Fruit fly (Drosophila melanogaster) whole organism, embryonic: ENCODE measurements around the gene Gr97a.

Experiments
- B-H2 ChIP-seq: fragments of 200-800 bp; sonication (Bioruptor generic); optimal IDR thresholded peaks from 2 replicates; lab custom pipeline; 2018; ENCODE audit warnings: missing biosample characterization, mild to moderate bottlenecking, missing genetic modification characterization
- CG10565 ChIP-seq: fragments of 200-800 bp; sonication (Bioruptor generic); optimal IDR thresholded peaks from 3 replicates; lab custom pipeline; 2016; ENCODE audit warnings: missing biosample characterization, mild to moderate bottlenecking, missing genetic modification characterization
- CG11085 ChIP-seq: fragments of 200-800 bp; sonication (Bioruptor generic); IDR thresholded peaks from 2 replicates; pipeline ENCODE4 v1.3.6; 2022; ENCODE audit warnings: missing biosample characterization, missing genetic modification characterization
- CG11723 ChIP-seq: fragments of 200-800 bp; sonication (Bioruptor generic); optimal IDR thresholded peaks from 2 replicates; lab custom pipeline; 2017; ENCODE audit warnings: missing biosample characterization, mild to moderate bottlenecking, missing genetic modification characterization
- CG12071 ChIP-seq: fragments of 200-800 bp; sonication (Bioruptor generic); optimal IDR thresholded peaks from 3 replicates; lab custom pipeline; 2018; ENCODE audit warnings: missing biosample characterization, mild to moderate bottlenecking, missing genetic modification characterization
- CG13123 ChIP-seq: fragments of 200-800 bp; sonication (Bioruptor generic); optimal IDR thresholded peaks from 2 replicates; lab custom pipeline; 2016; ENCODE audit warnings: missing biosample characterization, missing genetic modification characterization
- CG14441 ChIP-seq: fragments of 200-800 bp; sonication (Bioruptor generic); IDR thresholded peaks from 2 replicates; pipeline ENCODE4 v1.3.6; 2022; ENCODE audit warnings: missing biosample characterization, missing genetic modification characterization
- CG16863 ChIP-seq: fragments of 200-800 bp; sonication (Bioruptor generic); optimal IDR thresholded peaks from 3 replicates; lab custom pipeline; 2016; ENCODE audit warnings: missing biosample characterization, missing genetic modification characterization
- CG18476 ChIP-seq: fragments of 200-800 bp; sonication (Bioruptor generic); optimal IDR thresholded peaks from 2 replicates; lab custom pipeline; 2016; ENCODE audit warnings: missing biosample characterization, mild to moderate bottlenecking, missing genetic modification characterization
- CG30403 ChIP-seq: fragments of 200-800 bp; sonication (Bioruptor generic); optimal IDR thresholded peaks from 3 replicates; lab custom pipeline; 2016; ENCODE audit warnings: missing biosample characterization, missing genetic modification characterization
- CG4328 ChIP-seq: fragments of 200-800 bp; sonication (Bioruptor generic); optimal IDR thresholded peaks from 3 replicates; lab custom pipeline; 2017; ENCODE audit warnings: missing biosample characterization, missing genetic modification reagents, missing genetic modification characterization
- CG4404 ChIP-seq: fragments of 200-800 bp; sonication (Bioruptor generic); IDR thresholded peaks from 2 replicates; pipeline ENCODE4 v1.3.6; 2022; ENCODE audit warnings: missing biosample characterization, missing genetic modification characterization
- CG6765 ChIP-seq: fragments of 200-800 bp; sonication (Bioruptor generic); optimal IDR thresholded peaks from 3 replicates; lab custom pipeline; 2017; ENCODE audit warnings: missing biosample characterization, mild to moderate bottlenecking, missing genetic modification characterization
- CG7372 ChIP-seq: fragments of 200-800 bp; sonication (Bioruptor generic); IDR thresholded peaks from 2 replicates; pipeline ENCODE4 v1.3.6; 2022; ENCODE audit warnings: missing biosample characterization, missing genetic modification characterization
- CG7556 ChIP-seq: fragments of 200-800 bp; sonication (Bioruptor generic); optimal IDR thresholded peaks from 2 replicates; lab custom pipeline; 2017; ENCODE audit warnings: missing biosample characterization, mild to moderate bottlenecking, missing genetic modification characterization
- CG7839 ChIP-seq: fragments of 200-800 bp; sonication (Bioruptor generic); optimal IDR thresholded peaks from 3 replicates; lab custom pipeline; 2018; ENCODE audit warnings: missing biosample characterization, mild to moderate bottlenecking, missing genetic modification characterization, moderate library complexity
- CG8359 ChIP-seq: fragments of 200-800 bp; sonication (Bioruptor generic); optimal IDR thresholded peaks from 2 replicates; lab custom pipeline; 2017; ENCODE audit warnings: missing biosample characterization, mild to moderate bottlenecking, missing genetic modification characterization, borderline replicate concordance
- CG8765 ChIP-seq: fragments of 200-800 bp; sonication (Bioruptor generic); IDR thresholded peaks from 2 replicates; pipeline ENCODE4 v1.3.6; 2022; ENCODE audit warnings: missing biosample characterization, missing genetic modification characterization
- CG9817 ChIP-seq: fragments of 200-800 bp; sonication (Bioruptor generic); optimal IDR thresholded peaks from 2 replicates; lab custom pipeline; 2018; ENCODE audit warnings: missing biosample characterization, mild to moderate bottlenecking, missing genetic modification characterization, moderate library complexity
- CoRest ChIP-seq: fragments of 200-800 bp; sonication (Bioruptor generic); optimal IDR thresholded peaks from 3 replicates; lab custom pipeline; 2018; ENCODE audit warnings: missing biosample characterization, mild to moderate bottlenecking, missing genetic modification characterization, moderate library complexity
- Deaf1 ChIP-seq: fragments of 200-800 bp; optimal IDR thresholded peaks from 3 replicates; lab custom pipeline; 2019; ENCODE audit warnings: missing biosample characterization, mild to moderate bottlenecking, missing genetic modification characterization, moderate library complexity
- Dek ChIP-seq: fragments of 200-800 bp; sonication (Bioruptor generic); optimal IDR thresholded peaks from 3 replicates; lab custom pipeline; 2019; ENCODE audit warnings: missing biosample characterization, mild to moderate bottlenecking, missing genetic modification characterization, moderate library complexity
- Fer1 ChIP-seq: fragments of 200-800 bp; sonication (Bioruptor generic); optimal IDR thresholded peaks from 2 replicates; lab custom pipeline; 2017; ENCODE audit warnings: missing biosample characterization, mild to moderate bottlenecking, missing genetic modification characterization
- HLH3B ChIP-seq: fragments of 200-800 bp; sonication (Bioruptor generic); IDR thresholded peaks from 2 replicates; pipeline ENCODE4 v1.3.6; 2022; ENCODE audit warnings: missing biosample characterization, missing genetic modification characterization
- HLH4C ChIP-seq: fragments of 200-800 bp; sonication (Bioruptor generic); IDR thresholded peaks from 3 replicates; pipeline ENCODE4 v1.3.6; 2022; ENCODE audit warnings: missing biosample characterization, missing genetic modification characterization; ENCODE audit not compliant: partially characterized antibody
- Hand ChIP-seq: fragments of 200-800 bp; sonication (Bioruptor generic); optimal IDR thresholded peaks from 2 replicates; lab custom pipeline; 2017; ENCODE audit warnings: mild to moderate bottlenecking, missing biosample characterization, missing genetic modification reagents, missing genetic modification characterization
- Lhr ChIP-seq: fragments of 200-800 bp; sonication (Bioruptor generic); optimal IDR thresholded peaks from 3 replicates; lab custom pipeline; 2017; ENCODE audit warnings: mild to moderate bottlenecking, missing biosample characterization, missing genetic modification reagents, missing genetic modification characterization
- Meics ChIP-seq: fragments of 200-800 bp; sonication (Bioruptor generic); optimal IDR thresholded peaks from 2 replicates; lab custom pipeline; 2017; ENCODE audit warnings: missing biosample characterization, mild to moderate bottlenecking, missing genetic modification characterization
- NFAT ChIP-seq: fragments of 200-800 bp; sonication (Bioruptor generic); IDR thresholded peaks from 2 replicates; pipeline ENCODE4 v1.3.6; 2022; ENCODE audit warnings: missing biosample characterization, missing genetic modification characterization
- NK7.1 ChIP-seq: fragments of 200-800 bp; sonication (Bioruptor generic); optimal IDR thresholded peaks from 3 replicates; lab custom pipeline; 2016; ENCODE audit warnings: missing biosample characterization, missing genetic modification characterization
- Nf-YC ChIP-seq: fragments of 200-800 bp; optimal IDR thresholded peaks from 3 replicates; lab custom pipeline; 2019; ENCODE audit warnings: missing biosample characterization, mild to moderate bottlenecking, missing genetic modification characterization, moderate library complexity
- Sox102F ChIP-seq: fragments of 200-800 bp; sonication (Bioruptor generic); optimal IDR thresholded peaks from 2 replicates; lab custom pipeline; 2018; ENCODE audit warnings: missing biosample characterization, mild to moderate bottlenecking, missing genetic modification characterization, moderate library complexity
- bab2 ChIP-seq: fragments of 200-800 bp; sonication (Bioruptor generic); optimal IDR thresholded peaks from 2 replicates; lab custom pipeline; 2016; ENCODE audit warnings: missing biosample characterization, missing genetic modification characterization
- cad ChIP-seq: fragments of >200 bp; optimal IDR thresholded peaks from 2 replicates; lab custom pipeline; 2017; ENCODE audit warnings: missing biosample characterization, missing genetic modification characterization
- cg ChIP-seq: fragments of 200-800 bp; sonication (Bioruptor generic); optimal IDR thresholded peaks from 3 replicates; lab custom pipeline; 2019; ENCODE audit warnings: missing biosample characterization, mild to moderate bottlenecking, missing genetic modification characterization, moderate library complexity
- chn ChIP-seq: fragments of 200-800 bp; sonication (Bioruptor generic); optimal IDR thresholded peaks from 2 replicates; lab custom pipeline; 2016; ENCODE audit warnings: missing biosample characterization, missing genetic modification characterization
- gt ChIP-seq: fragments of 200-800 bp; sonication (Bioruptor generic); IDR thresholded peaks from 2 replicates; pipeline ENCODE4 v1.3.6; 2022; ENCODE audit warnings: missing biosample characterization, missing genetic modification characterization
- hbn ChIP-seq: fragments of 200-800 bp; sonication (Bioruptor generic); IDR thresholded peaks from 2 replicates; pipeline ENCODE4 v1.3.6; 2022; ENCODE audit warnings: missing biosample characterization, missing genetic modification characterization; ENCODE audit not compliant: partially characterized antibody
- mam ChIP-seq: fragments of 200-800 bp; sonication (Bioruptor generic); optimal IDR thresholded peaks from 3 replicates; lab custom pipeline; 2016; ENCODE audit warnings: missing biosample characterization, missing genetic modification characterization
- otp ChIP-seq: fragments of 200-800 bp; sonication (Bioruptor generic); IDR thresholded peaks from 3 replicates; pipeline ENCODE4, ENCODE4 v1.3.6; 2022; ENCODE audit warnings: missing biosample characterization, missing genetic modification characterization
- pita ChIP-seq: fragments of 200-800 bp; sonication (Bioruptor generic); optimal IDR thresholded peaks from 2 replicates; lab custom pipeline; 2017; ENCODE audit warnings: missing biosample characterization, mild to moderate bottlenecking, missing genetic modification characterization
- pnt ChIP-seq: fragments of 200-800 bp; sonication (Bioruptor generic); optimal IDR thresholded peaks from 3 replicates; lab custom pipeline; 2016; ENCODE audit warnings: missing biosample characterization, missing genetic modification characterization
- prd ChIP-seq, 3 experiments: fragments of >200 bp in 2 of 3; fragments of 200-800 bp in 1 of 3; sonication (Bioruptor generic) in 1 of 3; optimal IDR thresholded peaks in 2 of 3; IDR thresholded peaks in 1 of 3; 2 replicates in 2 of 3; 3 replicates in 1 of 3; pipeline versions ENCODE4 v1.3.6 to Lab custom; 2017 to 2022; ENCODE audit warnings: missing biosample characterization in 1 of 3, missing genetic modification characterization in 1 of 3
- run ChIP-seq: fragments of 200-800 bp; sonication (Bioruptor generic); optimal IDR thresholded peaks from 3 replicates; lab custom pipeline; 2018; ENCODE audit warnings: missing biosample characterization, mild to moderate bottlenecking, missing genetic modification characterization
- stwl ChIP-seq: fragments of 200-800 bp; sonication (Bioruptor generic); optimal IDR thresholded peaks from 3 replicates; lab custom pipeline; 2018; ENCODE audit warnings: missing biosample characterization, mild to moderate bottlenecking, missing genetic modification characterization, moderate library complexity
- twi ChIP-seq: fragments of 200-800 bp; optimal IDR thresholded peaks from 2 replicates; lab custom pipeline; 2019; ENCODE audit warnings: missing biosample characterization, mild to moderate bottlenecking, missing genetic modification characterization, moderate library complexity
- tx ChIP-seq: fragments of 200-800 bp; sonication (Bioruptor generic); optimal IDR thresholded peaks from 2 replicates; lab custom pipeline; 2016; ENCODE audit warnings: missing biosample characterization, missing genetic modification characterization
- zfh1 ChIP-seq: fragments of 200-800 bp; sonication (Bioruptor generic); IDR thresholded peaks from 3 replicates; pipeline ENCODE4 v1.3.6; 2022; ENCODE audit warnings: missing biosample characterization, missing genetic modification characterization

Gr97a gene

DNA sequence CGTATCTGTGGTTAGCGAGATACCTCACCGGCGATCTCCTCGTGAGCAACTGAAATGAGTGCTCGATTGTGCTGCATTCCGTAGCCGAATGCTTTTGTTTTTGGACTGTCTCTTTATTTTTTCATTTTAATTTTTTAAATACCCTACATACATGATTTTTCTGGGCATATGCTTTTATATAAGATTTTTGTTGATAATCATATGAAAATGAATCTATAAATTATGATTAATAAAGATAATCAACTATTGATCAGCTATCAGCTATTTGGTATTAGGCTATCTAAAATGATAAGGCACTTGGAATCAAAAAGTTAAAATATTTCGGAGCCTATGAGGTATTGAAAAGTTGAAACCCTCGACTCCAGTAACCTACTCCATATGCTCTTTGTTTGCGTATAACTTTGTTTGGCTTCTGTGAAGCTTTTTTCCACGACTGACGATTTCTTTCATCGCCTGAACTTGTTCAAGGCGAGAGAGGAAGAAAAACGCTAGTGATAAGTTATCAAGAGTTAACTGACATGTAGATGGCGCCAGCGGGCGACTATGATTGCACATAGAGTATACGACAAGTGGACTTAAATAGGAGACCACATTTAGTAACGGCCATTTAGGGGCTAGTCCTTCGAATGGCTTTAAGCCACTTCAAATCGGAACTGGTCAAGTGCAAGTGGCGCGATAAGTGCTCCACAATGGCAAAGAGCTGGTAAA is 23.7 kb upstream of the Gr97a start, which contains the start of gene CG31076 (continued):
- TF ChIP-seq NK7.1 (GFP tag; lab: Kevin White, UChicago) (no peak), CG7556 (GFP tag; lab: Kevin White, UChicago) (no peak), CG18476 (GFP tag; lab: Kevin White, UChicago) (peak; percentile 10), CG4404 (no peak), hbn (GFP tag; lab: Robert Waterston, UW) (no peak), CG10565 (GFP tag; lab: Kevin White, UChicago) (no peak), CG9817 (tag; lab: Kevin White, UChicago) (no peak), cg (GFP tag; lab: Kevin White, UChicago) (no peak), CG4328 (GFP tag; lab: Kevin White, UChicago) (no peak), Fer1 (no peak), HLH4C (GFP tag; lab: Robert Waterston, UW) (no peak), Dek (tag; lab: Kevin White, UChicago) (peak; percentile 7), cad (no peak), Lhr (no peak), CoRest (peak; percentile 35), CG30403 (GFP tag; lab: Kevin White, UChicago) (peak; percentile 35), mam (GFP tag; lab: Kevin White, UChicago) (peak; percentile 9), NFAT (GFP tag; lab: Robert Waterston, UW) (no peak), twi (tag; lab: Kevin White, UChicago) (no peak), CG7839 (peak; percentile 51), chn (GFP tag; lab: Kevin White, UChicago) (no peak)

DNA sequence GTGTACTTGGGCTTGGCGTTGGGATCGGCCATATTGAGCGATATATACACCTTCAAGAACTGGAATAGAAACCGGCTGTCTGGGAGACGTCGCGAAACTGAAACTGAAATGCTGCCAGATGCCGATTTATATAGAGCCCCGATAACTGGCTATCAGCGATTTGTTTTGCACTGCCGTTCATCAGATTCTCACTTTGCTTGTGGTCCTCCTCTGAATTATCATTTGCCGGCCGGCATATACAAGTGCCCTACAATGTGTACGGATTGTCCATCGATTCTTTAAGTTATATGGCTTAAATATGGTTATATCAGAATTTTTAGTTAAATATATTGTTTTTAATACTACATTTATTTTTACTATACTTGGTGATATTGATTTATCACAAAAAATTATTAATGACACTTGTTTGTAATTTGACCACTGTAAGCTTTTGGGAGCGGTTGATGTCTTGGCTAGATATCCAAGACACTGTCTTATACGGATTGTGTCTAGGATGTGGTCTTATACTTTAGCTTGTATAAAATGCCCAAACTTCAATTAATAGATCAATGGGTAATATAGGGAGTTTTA is 22.2 kb upstream of the Gr97a start, which contains the start of gene CG31075:
Gene CG31075, minus strand, starts transcription at position 106 of the 570 bp plus-strand sequence.
- TF ChIP-seq HLH3B (GFP tag; lab: Robert Waterston, UW): peak; percentile 67
- peak; percentile 31 for TF ChIP-seq CG12071 (GFP tag; lab: Kevin White, UChicago)
- no peak for TF ChIP-seq tx (GFP tag; lab: Kevin White, UChicago)
- no peak for TF ChIP-seq CG14441 (GFP tag; lab: Robert Waterston, UW)
- TF ChIP-seq prd (optimal IDR thresholded peaks at IDR 0.05; lab: Kevin White, UChicago): no peak
- peak; percentile 26; the same call in 1 of the 3 replicates for TF ChIP-seq prd (GFP tag; IDR thresholded peaks at IDR 0.05; lab: Robert Waterston, UW)
- TF ChIP-seq bab2: no peak
- peak; percentile 37 for TF ChIP-seq B-H2 (GFP tag; lab: Kevin White, UChicago)
- TF ChIP-seq Deaf1: peak; percentile 29
- TF ChIP-seq CG16863 (GFP tag; lab: Kevin White, UChicago): no peak
- no peak for TF ChIP-seq Nf-YC
- 0 out of 2 replicates have a peak, but pooled peaks have one; percentile 16 for TF ChIP-seq CG11085 (GFP tag; lab: Robert Waterston, UW)
- TF ChIP-seq pita: peak; percentile 33
- TF ChIP-seq Hand (GFP tag; lab: Kevin White, UChicago): no peak
- TF ChIP-seq zfh1 (GFP tag; lab: Robert Waterston, UW): peak; percentile 11; the same call in 1 of the 3 replicates
- TF ChIP-seq stwl (tag; lab: Kevin White, UChicago): no peak
- peak; percentile 23 for TF ChIP-seq CG6765 (GFP tag; lab: Kevin White, UChicago)
- peak; percentile 14 for TF ChIP-seq Sox102F (GFP tag; lab: Kevin White, UChicago)
- no peak for TF ChIP-seq CG11723 (GFP tag; lab: Kevin White, UChicago)
- TF ChIP-seq CG13123: no peak
- peak; percentile 48 for TF ChIP-seq CG9817 (tag; lab: Kevin White, UChicago)
- peak; percentile 24; the same call in 1 of the 3 replicates for TF ChIP-seq otp
- no peak for TF ChIP-seq pnt (GFP tag; lab: Kevin White, UChicago)
- TF ChIP-seq gt (GFP tag; lab: Robert Waterston, UW): no peak
- no peak for TF ChIP-seq CG8765 (GFP tag; lab: Robert Waterston, UW)
- 0 out of 2 replicates have a peak, but pooled peaks have one; percentile 35 for TF ChIP-seq CG7372 (GFP tag; lab: Robert Waterston, UW)
- TF ChIP-seq Meics (GFP tag; lab: Kevin White, UChicago): peak; percentile 61
- peak; percentile 0 for TF ChIP-seq run (tag; lab: Kevin White, UChicago)
- no peak for TF ChIP-seq CG8359 (GFP tag; lab: Kevin White, UChicago)
